Worm (Caenorhabditis elegans) whole organism, midembryonic: ENCODE measurements around the gene srv-8.

Source experiments
- T22C8.4 ChIP-seq: fragments of 200-800 bp; sonication (Bioruptor generic); IDR thresholded peaks from 2 replicates; pipeline ENCODE4 v1.3.6; 2022; ENCODE audit warnings: missing genetic modification characterization, missing compliant biosample characterization
- cog-1 ChIP-seq: sonication (generic microtip); optimal IDR thresholded peaks from 2 replicates; lab custom pipeline; 2016; ENCODE audit warnings: missing genetic modification characterization, missing compliant biosample characterization
- flt-1 ChIP-seq: fragments of 200-800 bp; sonication (Bioruptor generic); IDR thresholded peaks from 2 replicates; pipeline ENCODE4 v1.3.6; 2022; ENCODE audit warnings: missing genetic modification characterization, missing compliant biosample characterization
- klf-2 ChIP-seq: fragments of 200-800 bp; sonication (Bioruptor generic); conservative IDR thresholded peaks from 2 replicates; pipeline ENCODE4 v1.3.6; 2022; ENCODE audit warnings: missing genetic modification reagents, missing genetic modification characterization, missing compliant biosample characterization
- med-1 ChIP-seq: sonication (generic microtip); optimal IDR thresholded peaks from 2 replicates; lab custom pipeline; 2017; ENCODE audit warnings: missing genetic modification characterization, mild to moderate bottlenecking, missing compliant biosample characterization, antibody characterized with exemption, missing genetic modification reagents; ENCODE audit not compliant: insufficient read depth
- ref-1 ChIP-seq: fragments of 200-800 bp; sonication (Bioruptor generic); conservative IDR thresholded peaks from 2 replicates; pipeline ENCODE4 v1.3.6; 2022; ENCODE audit warnings: missing genetic modification reagents, missing genetic modification characterization, missing compliant biosample characterization
- tab-1 ChIP-seq: fragments of 200-800 bp; sonication (Bioruptor generic); IDR thresholded peaks from 2 replicates; pipeline ENCODE4 v1.3.6; 2022; ENCODE audit warnings: missing genetic modification characterization, missing compliant biosample characterization
- ztf-23 ChIP-seq: fragments of 200-800 bp; sonication (Bioruptor generic); IDR thresholded peaks from 2 replicates; pipeline ENCODE4 v1.3.6; 2022; ENCODE audit warnings: missing genetic modification reagents, missing genetic modification characterization, missing compliant biosample characterization
- ztf-29 ChIP-seq: fragments of 200-800 bp; sonication (Bioruptor generic); IDR thresholded peaks from 2 replicates; pipeline ENCODE4 v1.3.6; 2022; ENCODE audit warnings: missing genetic modification reagents, missing genetic modification characterization, missing compliant biosample characterization

- TF ChIP-seq T22C8.4 (GFP tag; lab: Robert Waterston, UW) (no peak), cog-1 (tag; lab: Kevin White, UChicago) (no peak), ztf-23 (GFP tag; lab: Robert Waterston, UW) (no peak), ztf-29 (GFP tag; lab: Robert Waterston, UW) (no peak), flt-1 (GFP tag; lab: Robert Waterston, UW) (no peak), tab-1 (GFP tag; lab: Robert Waterston, UW) (no peak), klf-2 (GFP tag; lab: Robert Waterston, UW) (no peak), ref-1 (GFP tag; lab: Robert Waterston, UW) (no peak), med-1 (no peak)
Observed at ce11 chrV:13408440-13408839, 12.1 kb downstream of the srv-8 start.
